Fruit fly (Drosophila melanogaster) whole organism, embryonic: ENCODE measurements around the gene PIG-B.
A peak's percentile ranks its signal among the peaks of the same experiment; 100 is the strongest.

Source experiments
- ATbp ChIP-seq: fragments of 200-800 bp; sonication (Bioruptor generic); optimal IDR thresholded peaks from 2 replicates; lab custom pipeline; 2017; ENCODE audit warnings: missing biosample characterization, mild to moderate bottlenecking, missing genetic modification characterization, missing genetic modification reagents
- Asciz ChIP-seq: fragments of 200-800 bp; sonication (Bioruptor generic); optimal IDR thresholded peaks from 2 replicates; lab custom pipeline; 2017; ENCODE audit warnings: missing biosample characterization, mild to moderate bottlenecking, missing genetic modification characterization, missing genetic modification reagents
- CG10654 ChIP-seq: fragments of 200-800 bp; sonication (Bioruptor generic); optimal IDR thresholded peaks from 2 replicates; lab custom pipeline; 2016; ENCODE audit warnings: missing biosample characterization, missing genetic modification characterization
- CG12071 ChIP-seq: fragments of 200-800 bp; sonication (Bioruptor generic); optimal IDR thresholded peaks from 3 replicates; lab custom pipeline; 2018; ENCODE audit warnings: missing biosample characterization, mild to moderate bottlenecking, missing genetic modification characterization
- CG12391 ChIP-seq: fragments of 200-800 bp; sonication (Bioruptor generic); optimal IDR thresholded peaks from 3 replicates; lab custom pipeline; 2018; ENCODE audit warnings: missing biosample characterization, mild to moderate bottlenecking, missing genetic modification characterization, moderate library complexity
- CG13624 ChIP-seq: fragments of 200-800 bp; sonication (Bioruptor generic); optimal IDR thresholded peaks from 2 replicates; lab custom pipeline; 2016; ENCODE audit warnings: missing biosample characterization, missing genetic modification characterization
- CG15269 ChIP-seq: fragments of 200-800 bp; sonication (Bioruptor generic); optimal IDR thresholded peaks from 2 replicates; lab custom pipeline; 2018; ENCODE audit warnings: missing biosample characterization, mild to moderate bottlenecking, missing genetic modification characterization, moderate library complexity
- CG1602 ChIP-seq: fragments of 200-800 bp; sonication (Bioruptor generic); optimal IDR thresholded peaks from 3 replicates; lab custom pipeline; 2016; ENCODE audit warnings: missing biosample characterization, missing genetic modification characterization
- CG1603 ChIP-seq: fragments of 200-800 bp; sonication (Bioruptor generic); optimal IDR thresholded peaks from 2 replicates; lab custom pipeline; 2019; ENCODE audit warnings: missing biosample characterization, mild to moderate bottlenecking, missing genetic modification characterization, moderate library complexity
- CG16863 ChIP-seq: fragments of 200-800 bp; sonication (Bioruptor generic); optimal IDR thresholded peaks from 3 replicates; lab custom pipeline; 2016; ENCODE audit warnings: missing biosample characterization, missing genetic modification characterization
- CG2129 ChIP-seq: fragments of 200-800 bp; sonication (Bioruptor generic); IDR thresholded peaks from 2 replicates; pipeline ENCODE4 v1.3.6; 2022; ENCODE audit warnings: missing biosample characterization, missing genetic modification characterization; ENCODE audit not compliant: partially characterized antibody
- CG31388 ChIP-seq: fragments of 200-800 bp; sonication (Bioruptor generic); optimal IDR thresholded peaks from 2 replicates; lab custom pipeline; 2016; ENCODE audit warnings: missing biosample characterization, missing genetic modification characterization
- CG32532 ChIP-seq: fragments of 200-800 bp; sonication (Bioruptor generic); IDR thresholded peaks from 2 replicates; pipeline ENCODE4 v1.3.6; 2022; ENCODE audit warnings: missing biosample characterization, missing genetic modification characterization
- CG32772 ChIP-seq: fragments of 200-800 bp; sonication (Bioruptor generic); IDR thresholded peaks from 2 replicates; pipeline ENCODE4 v1.3.6; 2022; ENCODE audit warnings: missing biosample characterization, missing genetic modification characterization
- CG34422 ChIP-seq: fragments of 200-800 bp; sonication (Bioruptor generic); IDR thresholded peaks from 3 replicates; pipeline ENCODE4 v1.3.6; 2022; ENCODE audit warnings: missing biosample characterization, missing genetic modification characterization
- CG3847 ChIP-seq: fragments of 200-800 bp; sonication (Bioruptor generic); IDR thresholded peaks from 2 replicates; pipeline ENCODE4 v1.3.6; 2022; ENCODE audit warnings: missing biosample characterization, missing genetic modification characterization
- CG4854 ChIP-seq: fragments of 200-800 bp; sonication (Bioruptor generic); optimal IDR thresholded peaks from 2 replicates; lab custom pipeline; 2016; ENCODE audit warnings: missing biosample characterization, missing genetic modification characterization, inconsistent platforms
- CG7556 ChIP-seq: fragments of 200-800 bp; sonication (Bioruptor generic); optimal IDR thresholded peaks from 2 replicates; lab custom pipeline; 2017; ENCODE audit warnings: missing biosample characterization, mild to moderate bottlenecking, missing genetic modification characterization
- CG7839 ChIP-seq: fragments of 200-800 bp; sonication (Bioruptor generic); optimal IDR thresholded peaks from 3 replicates; lab custom pipeline; 2018; ENCODE audit warnings: missing biosample characterization, mild to moderate bottlenecking, missing genetic modification characterization, moderate library complexity
- CG9215 ChIP-seq: fragments of 200-800 bp; sonication (Bioruptor generic); IDR thresholded peaks from 2 replicates; pipeline ENCODE4 v1.3.6; 2022; ENCODE audit warnings: missing biosample characterization, missing genetic modification characterization
- CG9932 ChIP-seq: fragments of 200-800 bp; sonication (Bioruptor generic); IDR thresholded peaks from 2 replicates; pipeline ENCODE4 v1.3.6; 2022; ENCODE audit warnings: missing biosample characterization, missing genetic modification characterization
- Chrac-16 ChIP-seq: fragments of 200-800 bp; sonication (Bioruptor generic); optimal IDR thresholded peaks from 3 replicates; lab custom pipeline; 2016; ENCODE audit warnings: missing biosample characterization, missing genetic modification characterization
- Dad ChIP-seq: fragments of 200-800 bp; sonication (Bioruptor generic); optimal IDR thresholded peaks from 3 replicates; lab custom pipeline; 2016; ENCODE audit warnings: missing biosample characterization, missing genetic modification characterization
- Drgx ChIP-seq: fragments of 200-800 bp; sonication (Bioruptor generic); IDR thresholded peaks from 2 replicates; pipeline ENCODE4 v1.3.6; 2022; ENCODE audit warnings: missing biosample characterization, missing genetic modification characterization
- HmgD ChIP-seq: fragments of 200-800 bp; sonication (Bioruptor generic); optimal IDR thresholded peaks from 3 replicates; lab custom pipeline; 2016; ENCODE audit warnings: missing biosample characterization, missing genetic modification characterization
- MTF-1 ChIP-seq: fragments of 200-800 bp; sonication (Bioruptor generic); optimal IDR thresholded peaks from 2 replicates; lab custom pipeline; 2018; ENCODE audit warnings: missing biosample characterization, mild to moderate bottlenecking, missing genetic modification characterization, borderline replicate concordance
- Max ChIP-seq: fragments of 200-800 bp; sonication (Bioruptor generic); optimal IDR thresholded peaks from 2 replicates; lab custom pipeline; 2016; ENCODE audit warnings: missing biosample characterization, mild to moderate bottlenecking, missing genetic modification characterization
- Meics ChIP-seq: fragments of 200-800 bp; sonication (Bioruptor generic); optimal IDR thresholded peaks from 2 replicates; lab custom pipeline; 2017; ENCODE audit warnings: missing biosample characterization, mild to moderate bottlenecking, missing genetic modification characterization
- Myb ChIP-seq: fragments of 200-800 bp; sonication (Bioruptor generic); optimal IDR thresholded peaks from 2 replicates; lab custom pipeline; 2016; ENCODE audit warnings: missing biosample characterization, missing genetic modification characterization
- Neu2 ChIP-seq: fragments of 200-800 bp; sonication (Bioruptor generic); optimal IDR thresholded peaks from 3 replicates; lab custom pipeline; 2016; ENCODE audit warnings: missing biosample characterization, missing genetic modification characterization, borderline replicate concordance
- Trl ChIP-seq, 3 experiments: fragments of >200 bp in 2 of 3; fragments of 200-800 bp in 1 of 3; sonication (Bioruptor generic) in 1 of 3; optimal IDR thresholded peaks; 2 replicates in 1 of 3; 3 replicates in 2 of 3; lab custom pipeline; 2016 to 2017; ENCODE audit warnings: missing biosample characterization in 1 of 3, missing genetic modification characterization in 1 of 3
- Vsx1 ChIP-seq: fragments of 200-800 bp; sonication (Bioruptor generic); optimal IDR thresholded peaks from 2 replicates; lab custom pipeline; 2017; ENCODE audit warnings: missing biosample characterization, mild to moderate bottlenecking, missing genetic modification characterization, missing genetic modification reagents
- Xrp1 ChIP-seq: fragments of 200-800 bp; sonication (Bioruptor generic); IDR thresholded peaks from 2 replicates; pipeline ENCODE4 v1.3.6; 2022; ENCODE audit warnings: missing biosample characterization, missing genetic modification characterization
- bigmax ChIP-seq: fragments of 200-800 bp; sonication (Bioruptor generic); optimal IDR thresholded peaks from 2 replicates; lab custom pipeline; 2018; ENCODE audit warnings: missing biosample characterization, mild to moderate bottlenecking, missing genetic modification characterization
- crol ChIP-seq: fragments of 200-800 bp; sonication (Bioruptor generic); IDR thresholded peaks from 2 replicates; pipeline ENCODE4 v1.3.6; 2022; ENCODE audit warnings: missing biosample characterization, missing genetic modification characterization
- danr ChIP-seq: fragments of 200-800 bp; sonication (Bioruptor generic); IDR thresholded peaks from 2 replicates; pipeline ENCODE4 v1.3.6; 2022; ENCODE audit warnings: missing biosample characterization, missing genetic modification characterization
- dmrt11E ChIP-seq: fragments of 200-800 bp; sonication (Bioruptor generic); optimal IDR thresholded peaks from 3 replicates; lab custom pipeline; 2018; ENCODE audit warnings: missing biosample characterization, mild to moderate bottlenecking, missing genetic modification characterization, moderate library complexity
- ewg ChIP-seq: fragments of 200-800 bp; sonication (Bioruptor generic); optimal IDR thresholded peaks from 3 replicates; lab custom pipeline; 2017; ENCODE audit warnings: mild to moderate bottlenecking, missing biosample characterization, missing genetic modification reagents, missing genetic modification characterization
- grau ChIP-seq: fragments of 200-800 bp; optimal IDR thresholded peaks from 3 replicates; lab custom pipeline; 2019; ENCODE audit warnings: missing biosample characterization, mild to moderate bottlenecking, missing genetic modification characterization, moderate library complexity
- grn ChIP-seq: fragments of 200-800 bp; sonication (Bioruptor generic); optimal IDR thresholded peaks from 3 replicates; lab custom pipeline; 2017; ENCODE audit warnings: missing biosample characterization, missing genetic modification characterization
- lbe ChIP-seq: fragments of 200-800 bp; sonication (Bioruptor generic); optimal IDR thresholded peaks from 2 replicates; lab custom pipeline; 2016; ENCODE audit warnings: missing biosample characterization, mild to moderate bottlenecking, missing genetic modification characterization
- lilli ChIP-seq: fragments of 200-800 bp; sonication (Bioruptor generic); optimal IDR thresholded peaks from 3 replicates; lab custom pipeline; 2016; ENCODE audit warnings: missing biosample characterization, missing genetic modification characterization
- nerfin-2 ChIP-seq: fragments of 200-800 bp; sonication (Bioruptor generic); IDR thresholded peaks from 2 replicates; pipeline ENCODE4 v1.3.6; 2022; ENCODE audit warnings: missing biosample characterization, missing genetic modification characterization; ENCODE audit not compliant: partially characterized antibody
- pnt ChIP-seq: fragments of 200-800 bp; sonication (Bioruptor generic); optimal IDR thresholded peaks from 3 replicates; lab custom pipeline; 2016; ENCODE audit warnings: missing biosample characterization, missing genetic modification characterization
- pum ChIP-seq: fragments of 200-800 bp; sonication (Bioruptor generic); optimal IDR thresholded peaks from 2 replicates; lab custom pipeline; 2016; ENCODE audit warnings: missing biosample characterization, missing genetic modification characterization
- shn ChIP-seq: fragments of 200-800 bp; sonication (Bioruptor generic); optimal IDR thresholded peaks from 3 replicates; lab custom pipeline; 2016; ENCODE audit warnings: missing biosample characterization, missing genetic modification characterization
- sisA ChIP-seq: fragments of 200-800 bp; sonication (Bioruptor generic); IDR thresholded peaks from 2 replicates; pipeline ENCODE4 v1.3.6; 2022; ENCODE audit warnings: missing biosample characterization, missing genetic modification characterization
- tup ChIP-seq: fragments of 200-800 bp; sonication (Bioruptor generic); optimal IDR thresholded peaks from 2 replicates; lab custom pipeline; 2016; ENCODE audit warnings: missing biosample characterization, mild to moderate bottlenecking, missing genetic modification characterization, moderate library complexity
- yki ChIP-seq: fragments of >200 bp; optimal IDR thresholded peaks from 3 replicates; lab custom pipeline; 2018

The PIG-B gene

dm6 chr3L:3765782-3766520, 45.1 kb upstream of the PIG-B start (continued):
- TF ChIP-seq sisA, result peak; percentile 83; the same call in 1 of the 2 replicates
- peak; percentile 76 for TF ChIP-seq CG32772 (GFP tag; lab: Robert Waterston, UW)
- TF ChIP-seq yki (lab: Kevin White, UChicago), result peak; percentile 29
- no peak for TF ChIP-seq CG16863 (GFP tag; lab: Kevin White, UChicago)
- TF ChIP-seq lilli (GFP tag; lab: Kevin White, UChicago), result peak; percentile 65
- TF ChIP-seq Xrp1 (GFP tag; lab: Robert Waterston, UW), result peak; percentile 75
- TF ChIP-seq tup (GFP tag; lab: Kevin White, UChicago), result no peak
- TF ChIP-seq CG12071 (GFP tag; lab: Kevin White, UChicago), result peak; percentile 68
- TF ChIP-seq MTF-1 (GFP tag; lab: Kevin White, UChicago), result peak; percentile 46
- peak; percentile 91 for TF ChIP-seq CG15269
- peak; percentile 80 for TF ChIP-seq CG9932 (GFP tag; lab: Robert Waterston, UW)
- peak; percentile 39 for TF ChIP-seq CG1602 (GFP tag; lab: Kevin White, UChicago)
- peak; percentile 48 for TF ChIP-seq Chrac-16 (GFP tag; lab: Kevin White, UChicago)
- peak; percentile 21 for TF ChIP-seq CG13624 (GFP tag; lab: Kevin White, UChicago)
- TF ChIP-seq Myb (GFP tag; lab: Kevin White, UChicago), result no peak
- TF ChIP-seq CG7839, result peak; percentile 85
- peak; percentile 96 for TF ChIP-seq grau (tag; lab: Kevin White, UChicago)
- peak; percentile 85 for TF ChIP-seq CG12391 (tag; lab: Kevin White, UChicago)
- TF ChIP-seq dmrt11E (tag; lab: Kevin White, UChicago), result peak; percentile 27
- TF ChIP-seq ATbp (GFP tag; lab: Kevin White, UChicago), result peak; percentile 60
- TF ChIP-seq CG9215 (GFP tag; lab: Robert Waterston, UW), result no peak; the same call in 1 of the 2 replicates
- TF ChIP-seq Dad, result no peak
- TF ChIP-seq nerfin-2 (GFP tag; lab: Robert Waterston, UW), result no peak
- TF ChIP-seq pum (GFP tag; lab: Kevin White, UChicago), result peak; percentile 19
- peak; percentile 46 for TF ChIP-seq danr (GFP tag; lab: Robert Waterston, UW)
- peak; percentile 40 for TF ChIP-seq Vsx1 (GFP tag; lab: Kevin White, UChicago)
- peak; percentile 81 for TF ChIP-seq CG32532 (GFP tag; lab: Robert Waterston, UW)
- TF ChIP-seq CG7556 (GFP tag; lab: Kevin White, UChicago), result peak; percentile 79
- TF ChIP-seq Drgx (GFP tag; lab: Robert Waterston, UW), result peak; percentile 32
- no peak for TF ChIP-seq HmgD (GFP tag; lab: Kevin White, UChicago)
- no peak for TF ChIP-seq Neu2 (GFP tag; lab: Kevin White, UChicago)
- no peak for TF ChIP-seq pnt (GFP tag; lab: Kevin White, UChicago)
- no peak for TF ChIP-seq lbe
- peak; percentile 4 for TF ChIP-seq CG4854
- TF ChIP-seq CG3847 (GFP tag; lab: Robert Waterston, UW), result peak; percentile 60; the same call in 1 of the 2 replicates
- TF ChIP-seq CG10654 (GFP tag; lab: Kevin White, UChicago), result peak; percentile 35
- TF ChIP-seq ewg (GFP tag; lab: Kevin White, UChicago), result peak; percentile 69
- peak; percentile 81 for TF ChIP-seq Meics (GFP tag; lab: Kevin White, UChicago)
- TF ChIP-seq Trl (optimal IDR thresholded peaks at IDR 0.05; lab: Kevin White, UChicago), result peak; percentile 80 to 94
- no peak for TF ChIP-seq Trl (GFP tag; optimal IDR thresholded peaks at IDR 0.05; lab: Kevin White, UChicago)
- TF ChIP-seq CG1603, result no peak
- TF ChIP-seq Max (GFP tag; lab: Kevin White, UChicago), result no peak
- TF ChIP-seq CG31388 (GFP tag; lab: Kevin White, UChicago), result no peak
- TF ChIP-seq crol (GFP tag; lab: Robert Waterston, UW), result no peak
- peak; percentile 13 for TF ChIP-seq shn (GFP tag; lab: Kevin White, UChicago)
- TF ChIP-seq Asciz (GFP tag; lab: Kevin White, UChicago), result peak; percentile 52
- TF ChIP-seq grn (GFP tag; lab: Kevin White, UChicago), result peak; percentile 49
- peak; percentile 87; the same call in 2 of the 3 replicates for TF ChIP-seq CG34422 (GFP tag; lab: Robert Waterston, UW)
- no peak for TF ChIP-seq CG2129
- no peak for TF ChIP-seq bigmax (GFP tag; lab: Kevin White, UChicago)
